Worm (Caenorhabditis elegans) whole organism, mixed stage, embryonic: Measurements from ENCODE around the gene F21D9.8.
"Not testable (repeated sequence)": the region's sequence is repeated elsewhere in the genome, so short reads cannot be mapped to it uniquely, and the experiment has no call there.

Source experiments
- M03D4.4 ChIP-seq: sonication (generic microtip); optimal IDR thresholded peaks from 2 replicates; lab custom pipeline; 2017; ENCODE audit warnings: mild to moderate bottlenecking, missing genetic modification characterization, missing compliant biosample characterization
- ceh-39 ChIP-seq: fragments of 150-350 bp; optimal IDR thresholded peaks from 2 replicates; lab custom pipeline; 2014; ENCODE audit warnings: missing biosample characterization, missing genetic modification characterization
- ceh-43 ChIP-seq: fragments of 200-800 bp; sonication (Bioruptor generic); optimal IDR thresholded peaks from 2 replicates; lab custom pipeline; 2018; ENCODE audit warnings: mild to moderate bottlenecking, missing genetic modification characterization, moderate library complexity, missing compliant biosample characterization
- ces-1 ChIP-seq: fragments of 150-350 bp; optimal IDR thresholded peaks from 2 replicates; lab custom pipeline; 2014; ENCODE audit warnings: missing biosample characterization, missing genetic modification reagents, missing genetic modification characterization
- cnd-1 ChIP-seq: fragments of 200-800 bp; sonication (Bioruptor generic); optimal IDR thresholded peaks from 2 replicates; lab custom pipeline; 2018; ENCODE audit warnings: mild to moderate bottlenecking, missing genetic modification characterization, missing compliant biosample characterization
- drap-1 ChIP-seq: fragments of 200-800 bp; sonication (Bioruptor generic); optimal IDR thresholded peaks from 3 replicates; lab custom pipeline; 2018; ENCODE audit warnings: mild to moderate bottlenecking, missing genetic modification characterization, missing compliant biosample characterization
- elt-1 ChIP-seq: sonication (generic microtip); optimal IDR thresholded peaks from 2 replicates; lab custom pipeline; 2017; ENCODE audit warnings: missing genetic modification characterization, mild to moderate bottlenecking, missing compliant biosample characterization, antibody characterized with exemption, moderate library complexity, borderline replicate concordance; ENCODE audit not compliant: insufficient read depth
- elt-3 ChIP-seq: fragments of 150-350 bp; optimal IDR thresholded peaks from 2 replicates; lab custom pipeline; 2014; ENCODE audit warnings: missing biosample characterization, missing genetic modification characterization
- flh-1 ChIP-seq: fragments of 200-800 bp; sonication (Bioruptor generic); optimal IDR thresholded peaks from 2 replicates; lab custom pipeline; 2018; ENCODE audit warnings: mild to moderate bottlenecking, missing genetic modification characterization, moderate library complexity, missing compliant biosample characterization
- ham-2 ChIP-seq: fragments of 200-800 bp; sonication (Bioruptor generic); optimal IDR thresholded peaks from 2 replicates; lab custom pipeline; 2018; ENCODE audit warnings: mild to moderate bottlenecking, missing genetic modification characterization, missing compliant biosample characterization
- hlh-1 ChIP-seq: fragments of 150-350 bp; optimal IDR thresholded peaks from 2 replicates; lab custom pipeline; 2014; ENCODE audit warnings: missing biosample characterization, missing genetic modification reagents, missing genetic modification characterization
- lin-13 ChIP-seq: fragments of 150-350 bp; optimal IDR thresholded peaks from 2 replicates; lab custom pipeline; 2014; ENCODE audit warnings: missing biosample characterization, missing genetic modification characterization
- lin-32 ChIP-seq: fragments of 200-800 bp; sonication (Bioruptor generic); optimal IDR thresholded peaks from 2 replicates; lab custom pipeline; 2018; ENCODE audit warnings: mild to moderate bottlenecking, missing genetic modification characterization, missing compliant biosample characterization
- lsy-2 ChIP-seq: fragments of 150-350 bp; optimal IDR thresholded peaks from 2 replicates; lab custom pipeline; 2014; ENCODE audit warnings: missing biosample characterization, missing genetic modification characterization
- mab-5 ChIP-seq: fragments of 150-350 bp; optimal IDR thresholded peaks from 2 replicates; lab custom pipeline; 2014; ENCODE audit warnings: missing biosample characterization, missing genetic modification characterization
- mep-1 ChIP-seq: fragments of 150-350 bp; optimal IDR thresholded peaks from 2 replicates; lab custom pipeline; 2017; ENCODE audit warnings: missing biosample characterization, missing genetic modification reagents, missing genetic modification characterization, inconsistent platforms
- nhr-12 ChIP-seq: fragments of 150-350 bp; optimal IDR thresholded peaks from 2 replicates; lab custom pipeline; 2014; ENCODE audit warnings: missing biosample characterization, missing genetic modification characterization
- nhr-2 ChIP-seq: fragments of 150-350 bp; optimal IDR thresholded peaks from 2 replicates; lab custom pipeline; 2014; ENCODE audit warnings: missing biosample characterization, missing genetic modification characterization
- nhr-237 ChIP-seq: fragments of 150-350 bp; optimal IDR thresholded peaks from 2 replicates; lab custom pipeline; 2014; ENCODE audit warnings: missing biosample characterization, missing genetic modification characterization
- nhr-28 ChIP-seq: fragments of 150-350 bp; optimal IDR thresholded peaks from 2 replicates; lab custom pipeline; 2014; ENCODE audit warnings: missing biosample characterization, missing genetic modification characterization
- nhr-76 ChIP-seq: sonication (generic microtip); optimal IDR thresholded peaks from 2 replicates; lab custom pipeline; 2017; ENCODE audit warnings: missing biosample characterization, missing genetic modification characterization
- pha-4 ChIP-seq: fragments of 150-350 bp; optimal IDR thresholded peaks from 2 replicates; lab custom pipeline; 2018; ENCODE audit warnings: missing biosample characterization, missing genetic modification reagents, missing genetic modification characterization
- sem-2 ChIP-seq: fragments of 200-800 bp; sonication (Bioruptor generic); optimal IDR thresholded peaks from 2 replicates; lab custom pipeline; 2018; ENCODE audit warnings: mild to moderate bottlenecking, missing genetic modification characterization, missing compliant biosample characterization
- sptf-1 ChIP-seq: sonication (generic microtip); optimal IDR thresholded peaks from 2 replicates; lab custom pipeline; 2017; ENCODE audit warnings: mild to moderate bottlenecking, missing genetic modification characterization, moderate library complexity, missing compliant biosample characterization
- tbx-8 ChIP-seq: fragments of 200-800 bp; sonication (Bioruptor generic); optimal IDR thresholded peaks from 2 replicates; lab custom pipeline; 2018; ENCODE audit warnings: mild to moderate bottlenecking, missing genetic modification characterization, moderate library complexity, missing compliant biosample characterization
- unc-120 ChIP-seq: sonication (generic microtip); optimal IDR thresholded peaks from 2 replicates; lab custom pipeline; 2017; ENCODE audit warnings: missing genetic modification characterization, missing compliant biosample characterization; ENCODE audit not compliant: poor library complexity, severe bottlenecking
- unc-39 ChIP-seq: fragments of 150-350 bp; optimal IDR thresholded peaks from 2 replicates; lab custom pipeline; 2014; ENCODE audit warnings: missing biosample characterization, missing genetic modification characterization
- zip-8 ChIP-seq: fragments of 150-350 bp; optimal IDR thresholded peaks from 2 replicates; lab custom pipeline; 2014; ENCODE audit warnings: missing biosample characterization, missing genetic modification characterization
- ztf-11 ChIP-seq: fragments of 150-350 bp; optimal IDR thresholded peaks from 2 replicates; lab custom pipeline; 2014; ENCODE audit warnings: missing biosample characterization, missing genetic modification characterization

F21D9.8 gene

ce11 chrV:19288073-19288805, 8.5 kb upstream of the F21D9.8 start, which contains the start of the genes F55C9.3 and fbxb-57:
TSS of gene F55C9.3 (minus strand) at chrV:19288173.
TSS of gene fbxb-57 (plus strand) at chrV:19288755.
- no peak for TF ChIP-seq sptf-1 (tag; lab: Kevin White, UChicago)
- TF ChIP-seq lsy-2 (tag; lab: Kevin White, UChicago): no peak
- no peak for TF ChIP-seq ces-1
- peak; percentile 69 for TF ChIP-seq elt-1 (tag; lab: Kevin White, UChicago)
- no peak for TF ChIP-seq mep-1 (tag; lab: Kevin White, UChicago)

- TF ChIP-seq flh-1 (GFP tag; lab: Kevin White, UChicago) (no peak), nhr-76 (tag; lab: Kevin White, UChicago) (no peak), nhr-2 (tag; lab: Kevin White, UChicago) (peak; percentile 1), sem-2 (GFP tag; lab: Kevin White, UChicago) (no peak), mep-1 (tag; lab: Kevin White, UChicago) (no peak), ceh-43 (GFP tag; lab: Kevin White, UChicago) (no peak), elt-1 (tag; lab: Kevin White, UChicago) (peak; percentile 91), unc-39 (tag; lab: Kevin White, UChicago) (no peak), tbx-8 (no peak), ces-1 (no peak), hlh-1 (tag; lab: Kevin White, UChicago) (no peak), M03D4.4 (tag; lab: Kevin White, UChicago) (no peak)
Observed at ce11 chrV:19285921-19286320, 6.1 kb upstream of the F21D9.8 start.

- TF ChIP-seq nhr-2 (tag; lab: Kevin White, UChicago) (no peak), nhr-28 (no peak), nhr-12 (tag; lab: Kevin White, UChicago) (no peak), lin-32 (no peak), ceh-39 (tag; lab: Kevin White, UChicago) (no peak)
Observed at ce11 chrV:19282314-19282713, 2.5 kb upstream of the F21D9.8 start, which contains the start of gene fbxb-117. TSS of gene fbxb-117 (plus strand) at chrV:19282614.

ce11 chrV:19278488-19278887, 1.3 kb downstream of the F21D9.8 start:
- TF ChIP-seq ham-2: no peak
- no peak for TF ChIP-seq sem-2 (GFP tag; lab: Kevin White, UChicago)
- TF ChIP-seq unc-120 (tag; lab: Kevin White, UChicago): no peak
- no peak for TF ChIP-seq tbx-8
- TF ChIP-seq nhr-237 (tag; lab: Kevin White, UChicago): no peak
- no peak for TF ChIP-seq drap-1 (GFP tag; lab: Kevin White, UChicago)
- no peak for TF ChIP-seq ces-1
- no peak for TF ChIP-seq ceh-39 (tag; lab: Kevin White, UChicago)
- no peak for TF ChIP-seq flh-1 (GFP tag; lab: Kevin White, UChicago)
- TF ChIP-seq elt-3 (tag; lab: Kevin White, UChicago): no peak
- no peak for TF ChIP-seq mab-5 (tag; lab: Kevin White, UChicago)
- no peak for TF ChIP-seq lin-32
- no peak for TF ChIP-seq nhr-76 (tag; lab: Kevin White, UChicago)
- no peak for TF ChIP-seq unc-39 (tag; lab: Kevin White, UChicago)
- no peak for TF ChIP-seq ztf-11
- no peak for TF ChIP-seq lin-13 (tag; lab: Kevin White, UChicago)
- no peak for TF ChIP-seq nhr-2 (tag; lab: Kevin White, UChicago)
- TF ChIP-seq hlh-1 (tag; lab: Kevin White, UChicago): no peak
- no peak for TF ChIP-seq zip-8

ce11 chrV:19276354-19276753, 3.4 kb downstream of the F21D9.8 start:
- TF ChIP-seq flh-1 (GFP tag; lab: Kevin White, UChicago) (no peak), pha-4 (tag; lab: Kevin White, UChicago) (no peak)
- TF ChIP-seq, all 35 proteins: peak for 0

ce11 chrV:19264148-19264547, 15.6 kb downstream of the F21D9.8 start, which contains the start of gene F21D9.1:
TSS of gene F21D9.1 (plus strand) at chrV:19264448.
- TF ChIP-seq pha-4 (tag; lab: Kevin White, UChicago); cnd-1 (tag; lab: Kevin White, UChicago); flh-1 (GFP tag; lab: Kevin White, UChicago): not testable (repeated sequence)
